Worm (Caenorhabditis elegans) whole organism, late embryonic: Measurements from ENCODE around the gene srh-181.

Experiments used
- ceh-24 ChIP-seq: sonication (generic microtip); optimal IDR thresholded peaks from 2 replicates; lab custom pipeline; 2016; ENCODE audit warnings: mild to moderate bottlenecking, missing genetic modification characterization, missing compliant biosample characterization
- pqm-1 ChIP-seq: sonication (generic microtip); optimal IDR thresholded peaks from 2 replicates; lab custom pipeline; 2016; ENCODE audit warnings: missing genetic modification characterization, missing compliant biosample characterization
- sox-4 ChIP-seq: sonication (generic microtip); optimal IDR thresholded peaks from 2 replicates; lab custom pipeline; 2017; ENCODE audit warnings: mild to moderate bottlenecking, missing genetic modification characterization, inconsistent platforms, missing compliant biosample characterization

DNA sequence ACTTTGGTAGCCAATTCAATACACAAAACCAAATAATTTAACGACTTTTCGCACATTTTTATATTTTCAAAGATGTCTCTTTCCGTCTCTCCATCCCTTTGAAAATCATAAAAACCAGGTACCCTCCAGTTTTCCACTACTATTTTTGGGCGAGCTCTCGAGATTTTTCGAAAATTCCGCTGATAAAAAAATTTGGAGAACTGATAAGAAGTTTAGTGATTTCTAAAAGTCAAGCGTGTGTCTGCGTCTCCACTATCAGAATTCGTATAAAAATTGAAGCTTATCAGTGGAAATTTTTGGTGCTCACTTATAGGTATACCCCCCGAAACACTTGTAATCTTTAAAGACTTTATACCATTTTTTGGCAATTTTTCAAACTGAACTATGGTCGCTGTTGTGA is 42.2 kb downstream of the srh-181 start, which contains the start of gene hmit-1.1:
- TF ChIP-seq sox-4 (tag; lab: Kevin White, UChicago) (no peak), pqm-1 (tag; lab: Kevin White, UChicago) (peak; percentile 2), ceh-24 (tag; lab: Kevin White, UChicago) (no peak)
